Worm (Caenorhabditis elegans): Measurements from ENCODE around the gene set-12.

ce11 chrX:7745386-7745785 is 9.3 kb upstream of the set-12 start:
- TF ChIP-seq ama-1 (optimal IDR thresholded peaks at IDR 0.05), result no peak
- TF ChIP-seq B0310.2 (tag; optimal IDR thresholded peaks at IDR 0.05), result no peak
- TF ChIP-seq ceh-13 (GFP tag; optimal IDR thresholded peaks at IDR 0.05), result no peak
- TF ChIP-seq hnd-1 (tag; optimal IDR thresholded peaks at IDR 0.05), result no peak

Measured in whole organism, early embryonic.